Fruit fly (Drosophila melanogaster): ENCODE results near the gene Saf-B.

DNA sequence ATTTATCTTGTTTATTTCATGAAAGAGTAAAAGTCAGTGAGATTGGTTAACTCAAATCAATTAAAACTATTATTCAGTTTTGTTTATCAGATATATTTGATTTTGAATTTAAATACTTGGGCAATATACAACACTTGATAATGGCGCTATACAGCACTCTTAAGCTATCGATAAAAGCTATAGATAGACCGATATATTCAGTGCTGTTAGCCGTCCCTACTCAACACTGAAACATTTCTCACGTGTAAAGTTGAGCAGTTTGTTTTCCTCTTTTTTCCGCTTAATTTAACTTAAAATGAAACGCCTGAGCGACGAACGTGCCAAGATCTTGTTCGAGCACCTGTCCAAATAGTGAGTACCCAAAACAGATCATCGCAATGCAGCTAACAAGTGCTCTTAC, 33.2 kb downstream of the Saf-B start, which contains the start of gene CG7006:
- TF ChIP-seq CG8478 (optimal IDR thresholded peaks at IDR 0.05) (no peak), psq (optimal IDR thresholded peaks at IDR 0.05) (no peak), EcR (GFP tag; optimal IDR thresholded peaks at IDR 0.05) (no peak), pan (optimal IDR thresholded peaks at IDR 0.05) (no peak), usp (GFP tag; optimal IDR thresholded peaks at IDR 0.05) (no peak)

Data from whole organism.